Fruit fly (Drosophila melanogaster): Measurements from ENCODE around the gene CG5897.

The CG5897 gene

dm6 chr3L:11896756-11897155, 7.9 kb upstream of the CG5897 start:
- TF ChIP-seq CG7045 (GFP tag; optimal IDR thresholded peaks at IDR 0.05) (peak; percentile 17), pad (GFP tag; optimal IDR thresholded peaks at IDR 0.05) (no peak)

- TF ChIP-seq Hr96 (GFP tag; optimal IDR thresholded peaks at IDR 0.05) (no peak), CG7045 (GFP tag; optimal IDR thresholded peaks at IDR 0.05) (no peak), toe (GFP tag; optimal IDR thresholded peaks at IDR 0.05) (no peak), CG33017 (tag; optimal IDR thresholded peaks at IDR 0.05) (no peak), kay (GFP tag; ENCODE audit: borderline replicate concordance) (no peak), CG5204 (GFP tag; optimal IDR thresholded peaks at IDR 0.05) (no peak), CG7101 (tag; optimal IDR thresholded peaks at IDR 0.05) (no peak), ovo (GFP tag; optimal IDR thresholded peaks at IDR 0.05) (no peak), Clk (GFP tag; optimal IDR thresholded peaks at IDR 0.05) (no peak), tj (GFP tag; optimal IDR thresholded peaks at IDR 0.05) (no peak), Crg-1 (GFP tag; optimal IDR thresholded peaks at IDR 0.05) (no peak), CG14711 (tag; optimal IDR thresholded peaks at IDR 0.05) (no peak), cnc (optimal IDR thresholded peaks at IDR 0.05) (no peak), cic (GFP tag; optimal IDR thresholded peaks at IDR 0.05) (no peak)
Measured at dm6 chr3L:11892766-11893165, 4.0 kb upstream of the CG5897 start.

dm6 chr3L:11881084-11881483, 7.7 kb downstream of the CG5897 start, which contains the start of gene CCDC151:
TSS of gene CCDC151 (plus strand) at chr3L:11881384.
- no peak for TF ChIP-seq CG33017 (tag; optimal IDR thresholded peaks at IDR 0.05)

dm6 chr3L:11878815-11879214, 10.0 kb downstream of the CG5897 start, which contains the start of gene Sprn:
TSS of gene Sprn (plus strand) at chr3L:11879115.
- TF ChIP-seq bab1 (GFP tag; optimal IDR thresholded peaks at IDR 0.05) (no peak), CG7101 (tag; optimal IDR thresholded peaks at IDR 0.05) (no peak), CG33017 (tag; optimal IDR thresholded peaks at IDR 0.05) (no peak), CG5204 (GFP tag; optimal IDR thresholded peaks at IDR 0.05) (no peak), kay (GFP tag; ENCODE audit: borderline replicate concordance) (no peak), Mnt (GFP tag; optimal IDR thresholded peaks at IDR 0.05) (no peak), CG12768 (GFP tag; optimal IDR thresholded peaks at IDR 0.05) (no peak), cnc (optimal IDR thresholded peaks at IDR 0.05) (no peak), tj (GFP tag; optimal IDR thresholded peaks at IDR 0.05) (no peak), CG7045 (GFP tag; optimal IDR thresholded peaks at IDR 0.05) (no peak), Hr96 (GFP tag; optimal IDR thresholded peaks at IDR 0.05) (no peak), CG1620 (GFP tag; optimal IDR thresholded peaks at IDR 0.05) (no peak), Crg-1 (GFP tag; optimal IDR thresholded peaks at IDR 0.05) (no peak)

dm6 chr3L:11876036-11876435, 12.8 kb downstream of the CG5897 start:
- TF ChIP-seq kay (GFP tag; ENCODE audit: borderline replicate concordance), result no peak

- TF ChIP-seq toe (GFP tag; optimal IDR thresholded peaks at IDR 0.05) (no peak), cic (GFP tag; optimal IDR thresholded peaks at IDR 0.05) (no peak), kay (GFP tag; ENCODE audit: borderline replicate concordance) (no peak), Hr96 (GFP tag; optimal IDR thresholded peaks at IDR 0.05) (no peak), CG14711 (tag; optimal IDR thresholded peaks at IDR 0.05) (no peak), CG33017 (tag; optimal IDR thresholded peaks at IDR 0.05) (no peak), CG1620 (GFP tag; optimal IDR thresholded peaks at IDR 0.05) (no peak), Clk (GFP tag; optimal IDR thresholded peaks at IDR 0.05) (no peak), pad (GFP tag; optimal IDR thresholded peaks at IDR 0.05) (no peak), CG5204 (GFP tag; optimal IDR thresholded peaks at IDR 0.05) (no peak), Mnt (GFP tag; optimal IDR thresholded peaks at IDR 0.05) (no peak), cnc (optimal IDR thresholded peaks at IDR 0.05) (no peak), Crg-1 (GFP tag; optimal IDR thresholded peaks at IDR 0.05) (no peak), tj (GFP tag; optimal IDR thresholded peaks at IDR 0.05) (no peak), CG12768 (GFP tag; optimal IDR thresholded peaks at IDR 0.05) (no peak), CG11617 (GFP tag; optimal IDR thresholded peaks at IDR 0.05) (no peak)
Measured at dm6 chr3L:11874758-11875157, 14.1 kb downstream of the CG5897 start.

- TF ChIP-seq CG11617 (GFP tag; optimal IDR thresholded peaks at IDR 0.05) (no peak), CG14711 (tag; optimal IDR thresholded peaks at IDR 0.05) (no peak), CG5204 (GFP tag; optimal IDR thresholded peaks at IDR 0.05) (no peak), CG1620 (GFP tag; optimal IDR thresholded peaks at IDR 0.05) (no peak), CG12768 (GFP tag; optimal IDR thresholded peaks at IDR 0.05) (no peak), Clk (GFP tag; optimal IDR thresholded peaks at IDR 0.05) (no peak), tj (GFP tag; optimal IDR thresholded peaks at IDR 0.05) (no peak), Crg-1 (GFP tag; optimal IDR thresholded peaks at IDR 0.05) (no peak)
Measured at dm6 chr3L:11871205-11871604, 17.6 kb downstream of the CG5897 start, which contains the start of gene CG5906. TSS of gene CG5906 (minus strand) at chr3L:11871305.

dm6 chr3L:11869328-11869727, 19.5 kb downstream of the CG5897 start:
- no peak for TF ChIP-seq cic (GFP tag; optimal IDR thresholded peaks at IDR 0.05)
